Worm (Caenorhabditis elegans): Measurements from ENCODE around the gene F17E9.5.

DNA sequence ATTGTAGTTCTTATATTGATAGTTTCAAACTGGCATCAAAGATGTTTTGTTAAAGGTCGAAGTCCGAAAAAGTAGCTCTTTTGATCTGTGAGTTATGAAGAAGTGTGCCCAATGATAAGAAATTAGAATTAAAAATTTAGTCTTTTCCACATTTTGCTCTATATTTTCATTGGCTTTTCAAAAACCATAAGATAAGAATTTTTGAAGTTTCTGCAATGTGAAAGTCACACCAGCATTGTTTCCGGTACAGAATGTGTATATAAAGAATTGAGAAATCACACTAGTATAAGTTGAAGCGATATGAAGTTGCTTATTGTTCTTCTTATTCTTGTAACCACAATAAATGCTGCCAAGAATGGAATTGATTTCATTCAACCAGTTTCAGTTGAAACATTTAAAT lies 13.1 kb upstream of the F17E9.5 start, which contains the start of gene lys-10:
- TF ChIP-seq ztf-29 (GFP tag; IDR thresholded peaks at IDR 0.05) (no peak), cog-1 (tag; optimal IDR thresholded peaks at IDR 0.05) (no peak), med-1 (GFP tag; optimal IDR thresholded peaks at IDR 0.05; ENCODE audit: insufficient read depth) (no peak), ztf-23 (GFP tag; IDR thresholded peaks at IDR 0.05) (no peak), flt-1 (GFP tag; IDR thresholded peaks at IDR 0.05) (no peak), klf-2 (GFP tag; conservative IDR thresholded peaks at IDR 0.05) (no peak), ref-1 (GFP tag; conservative IDR thresholded peaks at IDR 0.05) (no peak)

Data from whole organism, midembryonic.